Fruit fly (Drosophila melanogaster): Measurements from ENCODE around the gene Hira.
A peak's percentile ranks its signal among the peaks of the same experiment; 100 is the strongest.

Gene Hira

dm6 chrX:7735262-7735661, 13.3 kb downstream of the Hira start (continued):
- TF ChIP-seq CG8281 (tag; optimal IDR thresholded peaks at IDR 0.05) = no peak
- no peak for TF ChIP-seq dmrt99B (tag; optimal IDR thresholded peaks at IDR 0.05)
- TF ChIP-seq Hr39 (optimal IDR thresholded peaks at IDR 0.05) = no peak
- TF ChIP-seq Dek (tag; optimal IDR thresholded peaks at IDR 0.05) = no peak
- peak; percentile 23; the same call in 1 of the 2 replicates for TF ChIP-seq CG4360 (GFP tag; IDR thresholded peaks at IDR 0.05)
- no peak for TF ChIP-seq CG18262 (tag; optimal IDR thresholded peaks at IDR 0.05)
- peak; percentile 75 for TF ChIP-seq cg (GFP tag; optimal IDR thresholded peaks at IDR 0.05)
- TF ChIP-seq lmd (GFP tag; IDR thresholded peaks at IDR 0.05) = no peak
- no peak for TF ChIP-seq CG1602 (GFP tag; optimal IDR thresholded peaks at IDR 0.05)
- no peak for TF ChIP-seq odd (GFP tag; optimal IDR thresholded peaks at IDR 0.05)
- TF ChIP-seq HLH3B (GFP tag; IDR thresholded peaks at IDR 0.05) = no peak
- no peak for TF ChIP-seq ara (GFP tag; IDR thresholded peaks at IDR 0.05)
- TF ChIP-seq CG10565 (GFP tag; optimal IDR thresholded peaks at IDR 0.05) = no peak
- no peak for TF ChIP-seq CHES-1-like (GFP tag; optimal IDR thresholded peaks at IDR 0.05)
- TF ChIP-seq Sry-δ (GFP tag; optimal IDR thresholded peaks at IDR 0.05) = no peak
- TF ChIP-seq CG17912 (GFP tag; optimal IDR thresholded peaks at IDR 0.05) = no peak
- TF ChIP-seq bbx (GFP tag; IDR thresholded peaks at IDR 0.05; ENCODE audit: partially characterized antibody) = no peak
- no peak for TF ChIP-seq bsh (GFP tag; optimal IDR thresholded peaks at IDR 0.05)
- TF ChIP-seq CG7928 (GFP tag; optimal IDR thresholded peaks at IDR 0.05) = peak; percentile 82
- no peak for TF ChIP-seq chm (GFP tag; IDR thresholded peaks at IDR 0.05)
- peak; percentile 55 for TF ChIP-seq sens (GFP tag)
- no peak for TF ChIP-seq D19A (tag; optimal IDR thresholded peaks at IDR 0.05)
- peak; percentile 38 for TF ChIP-seq nom (GFP tag; optimal IDR thresholded peaks at IDR 0.05)
- TF ChIP-seq hb (GFP tag; IDR thresholded peaks at IDR 0.05; ENCODE audit: partially characterized antibody) = no peak
- TF ChIP-seq ro (GFP tag; IDR thresholded peaks at IDR 0.05) = no peak
- 0 out of 3 replicates have a peak, but pooled peaks have one; percentile 9 for TF ChIP-seq zfh1 (GFP tag; IDR thresholded peaks at IDR 0.05)
- no peak for TF ChIP-seq sisA (GFP tag; IDR thresholded peaks at IDR 0.05)
- TF ChIP-seq CG10321 (GFP tag; IDR thresholded peaks at IDR 0.05) = no peak
- no peak for TF ChIP-seq CG16863 (GFP tag; optimal IDR thresholded peaks at IDR 0.05)
- no peak for TF ChIP-seq CG12104 (GFP tag; optimal IDR thresholded peaks at IDR 0.05)
- no peak for TF ChIP-seq Dad (GFP tag; optimal IDR thresholded peaks at IDR 0.05)
- TF ChIP-seq fd3F (GFP tag; optimal IDR thresholded peaks at IDR 0.05) = no peak
- no peak for TF ChIP-seq CG32772 (GFP tag; IDR thresholded peaks at IDR 0.05)
- TF ChIP-seq dan (GFP tag; IDR thresholded peaks at IDR 0.05) = no peak
- no peak for TF ChIP-seq CTCF (GFP tag; optimal IDR thresholded peaks at IDR 0.05)
- TF ChIP-seq CG18476 (GFP tag; optimal IDR thresholded peaks at IDR 0.05) = no peak
- no peak for TF ChIP-seq nerfin-1 (tag; optimal IDR thresholded peaks at IDR 0.05)
- no peak for TF ChIP-seq sqz (GFP tag; optimal IDR thresholded peaks at IDR 0.05)
- no peak for TF ChIP-seq eyg (GFP tag; optimal IDR thresholded peaks at IDR 0.05)
- no peak for TF ChIP-seq gce (GFP tag; IDR thresholded peaks at IDR 0.05)
- no peak for TF ChIP-seq Stat92E (GFP tag; optimal IDR thresholded peaks at IDR 0.05)
- TF ChIP-seq CG34224 (GFP tag; IDR thresholded peaks at IDR 0.05; ENCODE audit: partially characterized antibody) = no peak
- TF ChIP-seq Rx (GFP tag; IDR thresholded peaks at IDR 0.05) = no peak
- TF ChIP-seq CG9437 (GFP tag; optimal IDR thresholded peaks at IDR 0.05) = no peak
- no peak for TF ChIP-seq ssp (GFP tag; IDR thresholded peaks at IDR 0.05)
- TF ChIP-seq chinmo (GFP tag; IDR thresholded peaks at IDR 0.05; ENCODE audit: partially characterized antibody) = peak; percentile 66; the same call in 1 of the 4 replicates
- TF ChIP-seq NfI (GFP tag; optimal IDR thresholded peaks at IDR 0.05) = no peak
- TF ChIP-seq E2f2 (GFP tag; IDR thresholded peaks at IDR 0.05) = peak; percentile 85
- no peak for TF ChIP-seq gsb (GFP tag; IDR thresholded peaks at IDR 0.05)
- no peak for TF ChIP-seq Gsc (GFP tag; IDR thresholded peaks at IDR 0.05)
- no peak for TF ChIP-seq croc (GFP tag; conservative IDR thresholded peaks at IDR 0.05)
- TF ChIP-seq gro (GFP tag; optimal IDR thresholded peaks at IDR 0.05) = no peak
- no peak for TF ChIP-seq esg (GFP tag; conservative IDR thresholded peaks at IDR 0.05)
